Fruit fly (Drosophila melanogaster) whole organism, pupa: ENCODE measurements around the gene CG15418.

Source experiments
- CG10348 ChIP-seq: fragments of 200-800 bp; sonication (Bioruptor generic); IDR thresholded peaks from 2 replicates; pipeline ENCODE4 v1.3.6; 2022; ENCODE audit warnings: missing biosample characterization, missing genetic modification characterization
- CG12605 ChIP-seq: fragments of 200-800 bp; sonication (Bioruptor generic); IDR thresholded peaks from 2 replicates; pipeline ENCODE4 v1.3.6; 2022; ENCODE audit warnings: missing biosample characterization, missing genetic modification characterization
- CG13204 ChIP-seq: fragments of 200-800 bp; sonication (Bioruptor generic); optimal IDR thresholded peaks from 2 replicates; lab custom pipeline; 2018; ENCODE audit warnings: missing biosample characterization, mild to moderate bottlenecking, missing genetic modification characterization, moderate library complexity
- CG14655 ChIP-seq: fragments of 200-800 bp; sonication (Bioruptor generic); optimal IDR thresholded peaks from 3 replicates; lab custom pipeline; 2017; ENCODE audit warnings: mild to moderate bottlenecking, missing biosample characterization, missing genetic modification reagents, missing genetic modification characterization
- CG15710 ChIP-seq: fragments of 200-800 bp; sonication (Bioruptor generic); optimal IDR thresholded peaks from 2 replicates; lab custom pipeline; 2018; ENCODE audit warnings: missing biosample characterization, mild to moderate bottlenecking, missing genetic modification characterization, moderate library complexity
- CG17806 ChIP-seq: fragments of 200-800 bp; sonication (Bioruptor generic); optimal IDR thresholded peaks from 2 replicates; lab custom pipeline; 2018; ENCODE audit warnings: missing biosample characterization, mild to moderate bottlenecking, missing genetic modification characterization, moderate library complexity
- CG32121 ChIP-seq: fragments of 200-800 bp; sonication (Bioruptor generic); IDR thresholded peaks from 2 replicates; pipeline ENCODE4 v1.3.6; 2022; ENCODE audit warnings: missing biosample characterization, missing genetic modification characterization
- CG34367 ChIP-seq: fragments of 200-800 bp; sonication (Bioruptor generic); optimal IDR thresholded peaks from 2 replicates; lab custom pipeline; 2018; ENCODE audit warnings: missing biosample characterization, mild to moderate bottlenecking, missing genetic modification characterization
- CG4496 ChIP-seq: fragments of 200-800 bp; sonication (Bioruptor generic); IDR thresholded peaks from 3 replicates; pipeline ENCODE4 v1.3.6; 2022; ENCODE audit warnings: missing biosample characterization, missing genetic modification characterization
- CG8159 ChIP-seq: fragments of 200-800 bp; sonication (Bioruptor generic); optimal IDR thresholded peaks from 3 replicates; lab custom pipeline; 2018; ENCODE audit warnings: missing biosample characterization, mild to moderate bottlenecking, missing genetic modification characterization, moderate library complexity
- CG8301 ChIP-seq: fragments of 200-800 bp; sonication (Bioruptor generic); optimal IDR thresholded peaks from 2 replicates; lab custom pipeline; 2018; ENCODE audit warnings: missing biosample characterization, mild to moderate bottlenecking, missing genetic modification characterization
- CG9948 ChIP-seq: fragments of 200-800 bp; sonication (Bioruptor generic); optimal IDR thresholded peaks from 2 replicates; lab custom pipeline; 2018; ENCODE audit warnings: missing biosample characterization, mild to moderate bottlenecking, missing genetic modification characterization, moderate library complexity
- D1 ChIP-seq: fragments of 200-800 bp; sonication (Bioruptor generic); optimal IDR thresholded peaks from 2 replicates; lab custom pipeline; 2018; ENCODE audit warnings: missing biosample characterization, mild to moderate bottlenecking, missing genetic modification characterization, moderate library complexity
- EcR ChIP-seq: fragments of 200-800 bp; sonication (Bioruptor generic); optimal IDR thresholded peaks from 3 replicates; lab custom pipeline; 2019; ENCODE audit warnings: missing biosample characterization, missing genetic modification characterization, mild to moderate bottlenecking, moderate library complexity, missing genetic modification reagents
- Ets98B ChIP-seq: fragments of 200-800 bp; sonication (Bioruptor generic); IDR thresholded peaks from 2 replicates; pipeline ENCODE4 v1.3.6; 2022; ENCODE audit warnings: missing biosample characterization, missing genetic modification characterization
- Pif1A ChIP-seq: fragments of 200-800 bp; sonication (Bioruptor generic); optimal IDR thresholded peaks from 3 replicates; lab custom pipeline; 2016; ENCODE audit warnings: missing biosample characterization, missing genetic modification characterization
- Pif1B ChIP-seq: fragments of 200-800 bp; sonication (Bioruptor generic); optimal IDR thresholded peaks from 3 replicates; lab custom pipeline; 2016; ENCODE audit warnings: missing biosample characterization, missing genetic modification characterization
- Snoo ChIP-seq: fragments of 200-800 bp; sonication (Bioruptor generic); optimal IDR thresholded peaks from 3 replicates; lab custom pipeline; 2017; ENCODE audit warnings: missing biosample characterization, mild to moderate bottlenecking, missing genetic modification characterization, inconsistent platforms
- fd96Ca ChIP-seq: fragments of 200-800 bp; sonication (Bioruptor generic); IDR thresholded peaks from 3 replicates; pipeline ENCODE4 v1.3.6; 2022; ENCODE audit warnings: missing biosample characterization, missing genetic modification characterization
- gl ChIP-seq: fragments of 200-800 bp; sonication (Bioruptor generic); optimal IDR thresholded peaks from 2 replicates; lab custom pipeline; 2018; ENCODE audit warnings: missing biosample characterization, mild to moderate bottlenecking, missing genetic modification characterization
- rn ChIP-seq: fragments of 200-800 bp; sonication (Bioruptor generic); IDR thresholded peaks from 2 replicates; pipeline ENCODE4 v1.3.6; 2022; ENCODE audit warnings: missing biosample characterization, missing genetic modification characterization

CG15418 gene

DNA sequence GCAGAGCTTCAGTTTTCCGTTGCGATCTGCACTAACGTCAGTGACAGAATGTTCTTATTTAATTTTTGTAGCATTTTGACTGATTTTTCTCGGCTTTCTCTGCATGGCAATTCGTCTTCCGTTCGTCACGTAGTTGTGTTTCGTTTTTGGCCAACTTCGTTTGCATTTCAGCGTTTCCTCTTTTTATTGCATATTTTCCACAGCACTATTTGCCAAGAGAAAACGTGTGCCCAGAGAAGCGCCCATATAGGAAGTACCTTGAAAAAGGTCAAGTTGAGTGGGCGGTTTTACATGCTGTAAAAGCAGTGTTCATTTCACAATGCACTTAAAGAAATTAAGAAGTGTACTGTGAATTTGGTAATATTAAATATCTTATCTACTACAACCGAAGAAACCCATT, at the start of gene CG15418:
CG15418 (minus strand) TSS at position 101 of the 400 bp plus-strand sequence.
- TF ChIP-seq CG9948 (tag; lab: Kevin White, UChicago) (no peak), D1 (tag; lab: Kevin White, UChicago) (no peak), CG14655 (GFP tag; lab: Kevin White, UChicago) (no peak), Pif1B (no peak), CG32121 (GFP tag; lab: Robert Waterston, UW) (no peak), CG17806 (tag; lab: Kevin White, UChicago) (no peak), CG12605 (no peak), CG4496 (GFP tag; lab: Robert Waterston, UW) (no peak), Snoo (tag; lab: Kevin White, UChicago) (no peak), CG8159 (tag; lab: Kevin White, UChicago) (no peak), gl (no peak), Ets98B (GFP tag; lab: Robert Waterston, UW) (no peak), CG10348 (GFP tag; lab: Robert Waterston, UW) (no peak), EcR (GFP tag; lab: Kevin White, UChicago) (no peak), CG34367 (tag; lab: Kevin White, UChicago) (no peak), CG13204 (no peak), CG8301 (tag; lab: Kevin White, UChicago) (no peak), fd96Ca (GFP tag; lab: Robert Waterston, UW) (no peak), rn (GFP tag; lab: Robert Waterston, UW) (no peak)
- TF ChIP-seq, all 21 proteins: peak for 0

DNA sequence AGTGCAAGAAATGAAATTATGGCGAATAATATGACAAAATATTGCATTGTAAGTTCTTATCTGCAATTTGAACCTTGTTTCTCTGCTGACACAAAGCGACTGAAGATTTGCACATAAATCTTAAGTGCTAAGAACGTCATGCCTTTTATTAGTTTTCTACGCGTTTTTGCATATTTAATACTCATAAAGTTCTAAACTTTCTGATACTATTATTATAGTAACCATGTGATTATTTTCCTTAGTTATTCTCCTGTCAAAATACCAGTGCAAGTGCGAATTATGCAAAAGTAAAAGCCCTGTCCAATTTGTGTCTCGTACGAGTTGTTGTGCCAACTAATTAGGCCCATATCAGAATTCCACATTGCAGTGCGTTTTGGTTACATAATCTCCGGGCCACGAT, 49.0 kb upstream of the CG15418 start, which contains the start of gene Sfp24Bc:
Sfp24Bc (minus strand) TSS at position 101 of the 400 bp plus-strand sequence.
- no peak for TF ChIP-seq CG32121 (GFP tag; lab: Robert Waterston, UW)
- TF ChIP-seq CG14655 (GFP tag; lab: Kevin White, UChicago) = no peak
- TF ChIP-seq D1 (tag; lab: Kevin White, UChicago) = no peak
- TF ChIP-seq CG15710 = no peak
- TF ChIP-seq gl = no peak
- no peak for TF ChIP-seq CG17806 (tag; lab: Kevin White, UChicago)
- no peak for TF ChIP-seq CG34367 (tag; lab: Kevin White, UChicago)
- TF ChIP-seq CG8159 (tag; lab: Kevin White, UChicago) = no peak
- no peak for TF ChIP-seq Snoo (tag; lab: Kevin White, UChicago)
- TF ChIP-seq CG9948 (tag; lab: Kevin White, UChicago) = no peak
- no peak for TF ChIP-seq Pif1A (GFP tag; lab: Kevin White, UChicago)
- no peak for TF ChIP-seq CG8301 (tag; lab: Kevin White, UChicago)
- no peak for TF ChIP-seq CG10348 (GFP tag; lab: Robert Waterston, UW)
- no peak for TF ChIP-seq Ets98B (GFP tag; lab: Robert Waterston, UW)
- no peak for TF ChIP-seq EcR (GFP tag; lab: Kevin White, UChicago)
- TF ChIP-seq, all 21 proteins: peak for 0

DNA sequence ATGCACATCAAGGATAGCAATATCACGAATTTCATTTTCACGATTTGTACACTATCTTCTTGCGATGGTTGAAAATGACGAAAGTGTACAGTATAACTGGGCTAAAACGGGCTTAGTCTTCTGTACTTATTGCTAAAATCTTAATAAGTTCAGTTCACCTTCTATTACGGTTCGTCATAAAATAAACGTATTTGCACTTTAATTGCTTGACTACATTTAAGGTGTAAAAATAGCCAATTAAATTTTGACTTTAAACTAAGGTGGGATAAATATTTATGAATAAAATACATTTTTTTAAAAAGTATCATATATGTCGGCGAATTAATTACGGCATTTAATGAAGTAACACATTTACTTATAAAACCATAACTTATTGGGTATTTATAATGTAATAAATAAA, 48.2 kb upstream of the CG15418 start, which contains the start of gene Sfp24Bb:
Sfp24Bb (minus strand) TSS at position 101 of the 400 bp plus-strand sequence.
- no peak for TF ChIP-seq gl
- TF ChIP-seq CG12605 = no peak
- TF ChIP-seq CG13204 = no peak
- no peak for TF ChIP-seq CG17806 (tag; lab: Kevin White, UChicago)
- TF ChIP-seq CG10348 (GFP tag; lab: Robert Waterston, UW) = no peak
- no peak for TF ChIP-seq CG32121 (GFP tag; lab: Robert Waterston, UW)
- no peak for TF ChIP-seq EcR (GFP tag; lab: Kevin White, UChicago)

- TF ChIP-seq CG8159 (tag; lab: Kevin White, UChicago) (no peak), Ets98B (GFP tag; lab: Robert Waterston, UW) (no peak), rn (GFP tag; lab: Robert Waterston, UW) (no peak), CG8301 (tag; lab: Kevin White, UChicago) (no peak), CG4496 (GFP tag; lab: Robert Waterston, UW) (no peak), fd96Ca (GFP tag; lab: Robert Waterston, UW) (no peak), CG10348 (GFP tag; lab: Robert Waterston, UW) (no peak), CG12605 (no peak), CG32121 (GFP tag; lab: Robert Waterston, UW) (no peak), EcR (GFP tag; lab: Kevin White, UChicago) (no peak), Pif1B (no peak), CG17806 (tag; lab: Kevin White, UChicago) (no peak), CG34367 (tag; lab: Kevin White, UChicago) (no peak), CG15710 (no peak), CG13204 (no peak), Pif1A (GFP tag; lab: Kevin White, UChicago) (no peak), CG9948 (tag; lab: Kevin White, UChicago) (no peak), gl (no peak)
- TF ChIP-seq, all 21 proteins: peak for 0
These were observed 47.5 kb upstream of the CG15418 start, which contains the start of gene Sfp24Bd for dm6 chr2L:3669034-3669433. Gene Sfp24Bd (minus strand): TSS chr2L:3669134.

dm6 chr2L:3668451-3668850, 46.9 kb upstream of the CG15418 start, which contains the start of gene Sfp24Ba:
Gene Sfp24Ba (minus strand): TSS chr2L:3668551.
- TF ChIP-seq Pif1A (GFP tag; lab: Kevin White, UChicago) (no peak), CG15710 (no peak), fd96Ca (GFP tag; lab: Robert Waterston, UW) (no peak), CG8159 (tag; lab: Kevin White, UChicago) (no peak), CG9948 (tag; lab: Kevin White, UChicago) (no peak), rn (GFP tag; lab: Robert Waterston, UW) (no peak), CG8301 (tag; lab: Kevin White, UChicago) (no peak), CG14655 (GFP tag; lab: Kevin White, UChicago) (no peak), CG4496 (GFP tag; lab: Robert Waterston, UW) (no peak)
